Fruit fly (Drosophila melanogaster) whole organism, adult: Measurements from ENCODE around the gene AspRS-m.

Experiments used
- CG11617 ChIP-seq: fragments of 200-800 bp; sonication (Bioruptor generic); optimal IDR thresholded peaks from 2 replicates; lab custom pipeline; 2017; ENCODE audit warnings: mild to moderate bottlenecking, missing biosample characterization, missing genetic modification reagents, missing genetic modification characterization
- CG14711 ChIP-seq: fragments of 200-800 bp; sonication (Bioruptor generic); optimal IDR thresholded peaks from 2 replicates; lab custom pipeline; 2018; ENCODE audit warnings: missing biosample characterization, mild to moderate bottlenecking, missing genetic modification characterization, moderate library complexity
- CG33017 ChIP-seq: fragments of 200-800 bp; sonication (Bioruptor generic); optimal IDR thresholded peaks from 2 replicates; lab custom pipeline; 2018; ENCODE audit warnings: missing biosample characterization, mild to moderate bottlenecking, missing genetic modification characterization, moderate library complexity
- CG5204 ChIP-seq: fragments of 200-800 bp; sonication (Bioruptor generic); optimal IDR thresholded peaks from 2 replicates; lab custom pipeline; 2016; ENCODE audit warnings: missing biosample characterization, missing genetic modification characterization
- CG7101 ChIP-seq: fragments of 200-800 bp; sonication (Bioruptor generic); optimal IDR thresholded peaks from 2 replicates; lab custom pipeline; 2018; ENCODE audit warnings: missing biosample characterization, mild to moderate bottlenecking, missing genetic modification characterization, moderate library complexity
- Crg-1 ChIP-seq: fragments of 200-800 bp; sonication (Bioruptor generic); optimal IDR thresholded peaks from 2 replicates; lab custom pipeline; 2016; ENCODE audit warnings: missing biosample characterization, missing genetic modification characterization
- cic ChIP-seq: fragments of 200-800 bp; sonication (Bioruptor generic); optimal IDR thresholded peaks from 2 replicates; lab custom pipeline; 2017; ENCODE audit warnings: missing biosample characterization, mild to moderate bottlenecking, missing genetic modification characterization, moderate library complexity
- cnc ChIP-seq, 2 experiments: fragments of >200 bp; optimal IDR thresholded peaks; 2 replicates each; lab custom pipeline; 2017
- kay ChIP-seq: fragments of 200-800 bp; sonication (Bioruptor generic); peaks from one replicate; lab custom pipeline; 2016; ENCODE audit warnings: missing biosample characterization, missing genetic modification characterization, borderline replicate concordance
- pad ChIP-seq: fragments of 200-800 bp; sonication (Bioruptor generic); optimal IDR thresholded peaks from 3 replicates; lab custom pipeline; 2017; ENCODE audit warnings: missing biosample characterization, missing genetic modification characterization, mild to moderate bottlenecking, moderate library complexity, missing genetic modification reagents
- tj ChIP-seq: fragments of 200-800 bp; sonication (Bioruptor generic); optimal IDR thresholded peaks from 3 replicates; lab custom pipeline; 2017; ENCODE audit warnings: missing biosample characterization, mild to moderate bottlenecking, missing genetic modification characterization, moderate library complexity
- toe ChIP-seq: fragments of 200-800 bp; sonication (Bioruptor generic); optimal IDR thresholded peaks from 2 replicates; lab custom pipeline; 2016; ENCODE audit warnings: missing biosample characterization, missing genetic modification characterization

DNA sequence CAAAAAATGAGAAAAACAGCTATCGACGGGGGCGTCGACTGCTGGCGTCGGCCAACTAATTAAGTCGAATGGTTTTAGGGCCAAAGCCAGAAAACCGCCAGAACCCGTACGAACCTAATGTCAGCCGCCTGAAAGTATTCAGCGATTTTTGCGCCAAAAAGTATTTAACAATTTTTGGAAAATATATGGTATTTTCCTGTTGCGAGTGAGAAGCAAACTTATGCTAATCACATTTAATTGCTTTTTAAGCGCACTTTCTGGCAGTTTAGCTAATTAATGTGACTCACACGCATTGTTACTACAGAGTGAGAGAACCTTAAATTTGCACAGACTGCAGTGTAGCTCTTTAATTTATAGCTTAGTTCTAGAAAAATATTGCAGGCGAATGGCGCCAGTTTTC is 35.6 kb downstream of the AspRS-m start:
- TF ChIP-seq CG14711 (tag; lab: Kevin White, UChicago), result no peak
- TF ChIP-seq toe (GFP tag; lab: Kevin White, UChicago), result no peak
- TF ChIP-seq CG7101 (tag; lab: Kevin White, UChicago), result no peak
- TF ChIP-seq kay (GFP tag; lab: Kevin White, UChicago), result no peak
- TF ChIP-seq CG5204 (GFP tag; lab: Kevin White, UChicago), result no peak
- no peak for TF ChIP-seq tj (GFP tag; lab: Kevin White, UChicago)
- no peak for TF ChIP-seq cnc (optimal IDR thresholded peaks at IDR 0.05; lab: Kevin White, UChicago)
- no peak for TF ChIP-seq pad
- no peak for TF ChIP-seq Crg-1 (GFP tag; lab: Kevin White, UChicago)
- no peak for TF ChIP-seq cic (GFP tag; lab: Kevin White, UChicago)
- TF ChIP-seq CG33017 (tag; lab: Kevin White, UChicago), result no peak
- no peak for TF ChIP-seq CG11617
